Fruit fly (Drosophila melanogaster): ENCODE measurements around the gene CG46306.

Gene CG46306

DNA sequence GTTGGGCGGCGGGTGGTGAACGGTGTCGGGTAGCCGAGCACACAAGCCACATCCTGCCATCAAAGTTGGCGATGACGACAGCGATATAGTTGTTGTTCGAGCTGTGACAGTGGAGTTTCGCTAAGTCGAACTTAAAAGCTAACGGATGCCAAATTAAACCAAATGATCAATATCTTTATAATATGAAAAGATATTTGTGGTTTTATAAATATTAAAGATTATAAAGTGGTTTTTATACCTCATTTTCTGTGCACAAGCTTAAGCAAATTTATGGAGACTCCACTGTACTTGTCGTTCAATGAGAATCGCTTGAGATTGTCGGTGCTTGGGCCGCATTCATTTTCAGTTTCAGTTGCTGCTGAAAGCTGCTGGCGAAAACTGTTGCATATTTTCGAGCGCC, 13.2 kb downstream of the CG46306 start (continued):
- no peak for TF ChIP-seq dl (GFP tag; optimal IDR thresholded peaks at IDR 0.05; ENCODE audit: insufficient read depth in 1 of 2, partially characterized antibody in 2 of 2)

DNA sequence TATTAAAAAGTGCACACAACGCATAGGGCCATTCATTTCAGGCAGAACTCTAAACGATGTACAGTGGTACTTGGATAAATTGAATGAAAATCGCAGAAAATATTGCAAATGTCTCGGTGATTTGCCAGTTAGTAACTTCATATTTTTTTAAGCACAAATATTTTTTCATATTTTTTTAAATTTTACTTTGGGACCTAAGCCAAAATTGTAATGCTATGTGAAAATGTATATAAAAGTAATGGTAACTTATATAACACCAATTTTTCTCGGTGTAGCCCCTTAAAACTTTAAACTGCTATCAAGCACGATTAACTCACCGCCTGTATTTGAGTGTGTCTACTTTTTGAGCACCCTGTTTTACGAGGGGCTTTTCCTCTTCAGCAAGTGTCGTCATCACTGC, 14.1 kb downstream of the CG46306 start:
- no peak for TF ChIP-seq ey (GFP tag; optimal IDR thresholded peaks at IDR 0.05)
- TF ChIP-seq HLH106 (tag; optimal IDR thresholded peaks at IDR 0.05) = no peak
- no peak for TF ChIP-seq Hr83 (GFP tag; optimal IDR thresholded peaks at IDR 0.05; ENCODE audit: poor library complexity, severe bottlenecking)
- no peak for TF ChIP-seq dmrt93B (GFP tag; optimal IDR thresholded peaks at IDR 0.05)
- TF ChIP-seq pan (optimal IDR thresholded peaks at IDR 0.05) = no peak
- no peak for TF ChIP-seq Rel (GFP tag; optimal IDR thresholded peaks at IDR 0.05)
- no peak for TF ChIP-seq Rel (tag; optimal IDR thresholded peaks at IDR 0.05)
- no peak for TF ChIP-seq Sp1 (GFP tag; optimal IDR thresholded peaks at IDR 0.05)
- no peak for TF ChIP-seq woc (GFP tag; optimal IDR thresholded peaks at IDR 0.05)
- no peak for TF ChIP-seq jim (GFP tag; optimal IDR thresholded peaks at IDR 0.05)
- no peak for TF ChIP-seq N (GFP tag; optimal IDR thresholded peaks at IDR 0.05)
- TF ChIP-seq dl (GFP tag; optimal IDR thresholded peaks at IDR 0.05; ENCODE audit: insufficient read depth in 1 of 2, partially characterized antibody in 2 of 2) = no peak
- no peak for TF ChIP-seq OdsH (GFP tag; optimal IDR thresholded peaks at IDR 0.05)
- no peak for TF ChIP-seq Dif (GFP tag; optimal IDR thresholded peaks at IDR 0.05; ENCODE audit: partially characterized antibody)
- no peak for TF ChIP-seq Hr78 (GFP tag; optimal IDR thresholded peaks at IDR 0.05)

DNA sequence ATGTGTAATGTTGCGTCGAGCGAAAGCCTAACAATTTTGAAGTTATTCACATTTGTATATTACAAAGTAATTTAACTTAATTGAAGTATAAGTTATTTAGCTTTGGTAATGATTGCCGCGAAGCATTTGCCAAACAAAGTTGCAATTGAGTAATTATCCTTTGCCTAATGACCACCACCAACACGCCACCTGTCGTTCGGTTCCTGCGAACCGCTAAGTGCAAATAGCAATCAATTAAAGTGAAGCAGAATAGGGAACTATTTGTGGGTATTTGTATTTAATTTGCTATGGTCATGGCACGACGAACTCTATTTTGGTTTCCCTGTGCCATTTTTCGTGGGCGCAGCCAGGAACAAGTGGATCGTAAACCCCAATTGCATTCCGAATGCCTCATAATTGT, 14.7 kb downstream of the CG46306 start:
- TF ChIP-seq lola (GFP tag; optimal IDR thresholded peaks at IDR 0.05) (no peak), CG32264 (GFP tag; optimal IDR thresholded peaks at IDR 0.05) (no peak), Jra (GFP tag; optimal IDR thresholded peaks at IDR 0.05) (no peak), Hnf4 (GFP tag; optimal IDR thresholded peaks at IDR 0.05) (no peak), Dif (GFP tag; optimal IDR thresholded peaks at IDR 0.05; ENCODE audit: partially characterized antibody) (no peak), N (GFP tag; optimal IDR thresholded peaks at IDR 0.05) (no peak), h (GFP tag; optimal IDR thresholded peaks at IDR 0.05) (no peak)

DNA sequence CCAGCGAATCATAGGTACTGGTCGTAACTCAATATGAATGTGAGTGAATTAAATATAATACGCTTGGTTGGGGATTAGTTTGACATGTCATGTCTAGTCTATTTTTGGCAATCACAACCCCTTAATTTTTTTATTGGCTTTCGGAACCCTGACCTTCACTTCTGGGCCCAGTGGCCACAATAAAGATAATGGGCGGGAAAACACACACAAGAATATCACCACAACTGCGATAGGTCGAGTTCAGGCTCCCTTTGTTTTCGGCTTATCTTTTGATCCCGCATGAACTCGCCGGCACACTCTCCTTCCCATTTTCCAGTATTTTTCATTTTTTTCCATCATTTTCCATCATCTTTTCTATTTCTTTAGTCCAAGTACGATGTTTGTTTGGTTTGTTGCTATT, 17.1 kb downstream of the CG46306 start:
- TF ChIP-seq brk (GFP tag; optimal IDR thresholded peaks at IDR 0.05) (no peak), Rel (GFP tag; optimal IDR thresholded peaks at IDR 0.05) (no peak), Rel (tag; optimal IDR thresholded peaks at IDR 0.05) (peak; percentile 31)

dm6 chrX:16816500-16816899, 18.8 kb downstream of the CG46306 start:
- TF ChIP-seq Myc (optimal IDR thresholded peaks at IDR 0.05) = peak; percentile 70
- no peak for TF ChIP-seq Jra (GFP tag; optimal IDR thresholded peaks at IDR 0.05)
- TF ChIP-seq pan (optimal IDR thresholded peaks at IDR 0.05) = no peak
- no peak for TF ChIP-seq GATAd (GFP tag; optimal IDR thresholded peaks at IDR 0.05)
- no peak for TF ChIP-seq ey (GFP tag; optimal IDR thresholded peaks at IDR 0.05)

- TF ChIP-seq Hr78 (GFP tag; optimal IDR thresholded peaks at IDR 0.05) = no peak
- no peak for TF ChIP-seq Abd-B (GFP tag; optimal IDR thresholded peaks at IDR 0.05)
- TF ChIP-seq foxo (GFP tag; optimal IDR thresholded peaks at IDR 0.05) = peak in 1 of 2 experiments; percentile 3
These were observed 20.2 kb downstream of the CG46306 start for dm6 chrX:16815168-16815567.

DNA sequence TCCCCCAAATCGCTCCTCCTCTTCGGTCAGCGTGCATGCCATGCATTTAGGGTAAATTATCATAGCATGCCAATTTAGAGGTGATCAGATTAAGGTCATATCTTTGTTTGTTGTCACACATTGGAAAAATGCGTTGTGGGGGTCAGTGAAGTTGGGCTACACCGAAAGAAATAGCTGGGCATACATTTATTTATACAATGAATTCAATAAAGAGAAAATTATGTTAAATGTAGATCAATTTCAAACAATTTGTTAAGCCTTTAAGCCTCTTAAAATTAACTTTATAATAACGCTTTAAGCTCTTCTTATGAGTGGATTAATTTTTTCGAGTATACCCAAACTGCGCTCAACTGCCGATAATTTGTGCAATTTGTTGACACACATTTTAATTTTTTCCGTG, 21.0 kb downstream of the CG46306 start:
- TF ChIP-seq tai (GFP tag; optimal IDR thresholded peaks at IDR 0.05) (no peak), foxo (GFP tag; optimal IDR thresholded peaks at IDR 0.05) (peak in 1 of 2 experiments; percentile 4)

- TF ChIP-seq dsf (GFP tag; optimal IDR thresholded peaks at IDR 0.05; ENCODE audit: borderline replicate concordance) = no peak
- no peak for TF ChIP-seq woc (GFP tag; optimal IDR thresholded peaks at IDR 0.05)
- no peak for TF ChIP-seq Rel (GFP tag; optimal IDR thresholded peaks at IDR 0.05)
- no peak for TF ChIP-seq Rel (tag; optimal IDR thresholded peaks at IDR 0.05)
- no peak for TF ChIP-seq dl (GFP tag; optimal IDR thresholded peaks at IDR 0.05; ENCODE audit: insufficient read depth in 1 of 2, partially characterized antibody in 2 of 2)
- TF ChIP-seq Vsx2 (GFP tag; optimal IDR thresholded peaks at IDR 0.05; ENCODE audit: partially characterized antibody) = no peak
- no peak for TF ChIP-seq Dif (GFP tag; optimal IDR thresholded peaks at IDR 0.05; ENCODE audit: partially characterized antibody)
- TF ChIP-seq CrebA (GFP tag; optimal IDR thresholded peaks at IDR 0.05; ENCODE audit: borderline replicate concordance) = no peak
These were observed 22.1 kb downstream of the CG46306 start for dm6 chrX:16813226-16813625.
